Fruit fly (Drosophila melanogaster): ENCODE results near the gene mRpL23.

Gene mRpL23

DNA sequence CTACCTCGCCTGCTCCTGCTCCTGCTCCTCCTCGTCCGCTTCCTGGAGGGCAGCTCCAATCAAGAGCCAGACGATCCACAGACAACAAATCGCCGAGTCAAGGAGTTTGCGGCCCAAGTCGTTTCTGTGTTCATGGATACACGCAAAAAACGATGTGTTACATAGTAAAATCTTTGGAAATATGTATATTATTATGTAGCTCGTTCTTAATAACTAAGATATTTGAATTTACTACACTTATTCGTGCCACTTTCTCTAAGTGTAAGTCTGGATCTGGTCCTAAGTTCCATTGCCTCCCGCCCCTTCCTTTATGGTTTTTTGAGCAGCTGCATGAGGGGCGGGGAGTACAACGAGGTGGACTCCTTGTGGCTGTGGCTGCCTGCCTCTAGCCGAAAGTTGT, 12.9 kb upstream of the mRpL23 start:
- TF ChIP-seq CG33557 (GFP tag; optimal IDR thresholded peaks at IDR 0.05) (no peak), Nf-YA (GFP tag; IDR thresholded peaks at IDR 0.05) (no peak), nom (GFP tag; optimal IDR thresholded peaks at IDR 0.05) (peak; percentile 58), bsh (GFP tag; optimal IDR thresholded peaks at IDR 0.05) (peak in 1 of 2 experiments; percentile 27), Drgx (GFP tag; IDR thresholded peaks at IDR 0.05) (peak; percentile 55)

- TF ChIP-seq zen (tag; optimal IDR thresholded peaks at IDR 0.05) (peak; percentile 93), grn (GFP tag; optimal IDR thresholded peaks at IDR 0.05) (peak; percentile 52), Med (GFP tag) (peak; percentile 29), seq (GFP tag; IDR thresholded peaks at IDR 0.05) (no peak), Pdp1 (GFP tag; optimal IDR thresholded peaks at IDR 0.05) (peak in 1 of 2 experiments; percentile 50), CG5180 (GFP tag; optimal IDR thresholded peaks at IDR 0.05) (peak; percentile 42), CG6254 (GFP tag; optimal IDR thresholded peaks at IDR 0.05) (no peak), cad (GFP tag; optimal IDR thresholded peaks at IDR 0.05) (peak; percentile 52)
Observed at dm6 chr3L:2385325-2386007, 12.0 kb upstream of the mRpL23 start.

dm6 chr3L:2379472-2379871, 6.0 kb upstream of the mRpL23 start:
- TF ChIP-seq ttk (GFP tag; IDR thresholded peaks at IDR 0.05) (no peak), nau (GFP tag; optimal IDR thresholded peaks at IDR 0.05) (peak; percentile 6), Atf-2 (GFP tag; optimal IDR thresholded peaks at IDR 0.05) (no peak), Med (GFP tag) (peak; percentile 62), Fer2 (tag; optimal IDR thresholded peaks at IDR 0.05) (no peak), mam (GFP tag; optimal IDR thresholded peaks at IDR 0.05) (no peak), dysf (GFP tag; IDR thresholded peaks at IDR 0.05) (peak; percentile 33; the same call in 1 of the 3 replicates), Hr78 (GFP tag; optimal IDR thresholded peaks at IDR 0.05) (no peak), NFAT (GFP tag; IDR thresholded peaks at IDR 0.05) (0 out of 2 replicates have a peak, but pooled peaks have one; percentile 4), CG8765 (GFP tag; IDR thresholded peaks at IDR 0.05) (no peak), chm (GFP tag; IDR thresholded peaks at IDR 0.05) (0 out of 2 replicates have a peak, but pooled peaks have one; percentile 17), phol (tag; optimal IDR thresholded peaks at IDR 0.05) (peak; percentile 5), Ets65A (GFP tag) (peak; percentile 62), CG2678 (tag; optimal IDR thresholded peaks at IDR 0.05) (peak; percentile 5), Hsf (GFP tag; optimal IDR thresholded peaks at IDR 0.05) (no peak), dimm (GFP tag; IDR thresholded peaks at IDR 0.05) (no peak), CG30403 (GFP tag; optimal IDR thresholded peaks at IDR 0.05) (no peak), CG18599 (GFP tag; optimal IDR thresholded peaks at IDR 0.05) (peak; percentile 3), CG11504 (tag; optimal IDR thresholded peaks at IDR 0.05) (peak; percentile 86), CG32767 (GFP tag; IDR thresholded peaks at IDR 0.05) (peak; percentile 49; the same call in 1 of the 2 replicates), Pdp1 (GFP tag; optimal IDR thresholded peaks at IDR 0.05) (peak in 1 of 2 experiments; percentile 75), run (tag; optimal IDR thresholded peaks at IDR 0.05) (no peak), gem (tag; optimal IDR thresholded peaks at IDR 0.05) (peak; percentile 9)

- TF ChIP-seq hkb (optimal IDR thresholded peaks at IDR 0.05) (no peak), hkb (GFP tag; IDR thresholded peaks at IDR 0.05) (no peak), CG12769 (tag; optimal IDR thresholded peaks at IDR 0.05) (peak; percentile 51), CG18011 (GFP tag; optimal IDR thresholded peaks at IDR 0.05) (no peak), CG4854 (GFP tag; optimal IDR thresholded peaks at IDR 0.05) (no peak), CG5180 (GFP tag; optimal IDR thresholded peaks at IDR 0.05) (peak; percentile 47), Dad (GFP tag; optimal IDR thresholded peaks at IDR 0.05) (no peak), CG16779 (GFP tag; IDR thresholded peaks at IDR 0.05) (0 out of 2 replicates have a peak, but pooled peaks have one; percentile 22), CG32532 (GFP tag; IDR thresholded peaks at IDR 0.05) (0 out of 2 replicates have a peak, but pooled peaks have one; percentile 10), Gsc (GFP tag; IDR thresholded peaks at IDR 0.05) (no peak), sens (GFP tag) (no peak), D19A (tag; optimal IDR thresholded peaks at IDR 0.05) (no peak), Jarid2 (GFP tag; optimal IDR thresholded peaks at IDR 0.05) (peak; percentile 17), z (GFP tag; IDR thresholded peaks at IDR 0.05) (peak; percentile 92)
Observed at dm6 chr3L:2378549-2378948, 5.0 kb upstream of the mRpL23 start.

Measured in whole organism, embryonic.